Worm (Caenorhabditis elegans) whole organism, young adult: Measurements from ENCODE around the gene ZK355.3.

ENCODE experiments used
- ama-1 ChIP-seq, 3 experiments: fragments of 150-350 bp in 1 of 3; sonication (generic microtip) in 2 of 3; optimal IDR thresholded peaks; 2 replicates each; lab custom pipeline; 2014 to 2018; ENCODE audit warnings: missing biosample characterization in 2 of 3, missing genetic modification characterization in 2 of 3, missing genetic modification reagents in 2 of 3
- die-1 ChIP-seq: sonication (generic microtip); optimal IDR thresholded peaks from 2 replicates; lab custom pipeline; 2016; ENCODE audit warnings: missing genotype, mild to moderate bottlenecking, missing genetic modification characterization, missing compliant biosample characterization
- hrde-1 ChIP-seq: sonication (generic microtip); optimal IDR thresholded peaks from 2 replicates; lab custom pipeline; 2016; ENCODE audit warnings: missing genetic modification characterization, mild to moderate bottlenecking, missing compliant biosample characterization, moderate library complexity, missing genotype, missing genetic modification reagents, borderline replicate concordance
- mel-28 ChIP-seq: sonication (generic microtip); optimal IDR thresholded peaks from 2 replicates; lab custom pipeline; 2016; ENCODE audit warnings: borderline replicate concordance, mild to moderate bottlenecking, missing genetic modification characterization, missing compliant biosample characterization
- sea-2 ChIP-seq: fragments of 200-800 bp; sonication (Bioruptor generic); IDR thresholded peaks from 2 replicates; pipeline ENCODE4 v1.3.6; 2022; ENCODE audit warnings: missing genetic modification characterization, missing compliant biosample characterization
- snpc-1.1 ChIP-seq: sonication (generic microtip); optimal IDR thresholded peaks from 2 replicates; lab custom pipeline; 2017; ENCODE audit warnings: missing genetic modification characterization, mild to moderate bottlenecking, missing compliant biosample characterization, antibody characterized with exemption, moderate library complexity, missing genotype, missing genetic modification reagents; ENCODE audit not compliant: insufficient read depth
- unc-62 ChIP-seq: fragments of 150-350 bp; optimal IDR thresholded peaks from 2 replicates; lab custom pipeline; 2014; ENCODE audit warnings: missing biosample characterization, missing genetic modification reagents, missing genetic modification characterization

- TF ChIP-seq mel-28 (tag; lab: Kevin White, UChicago): peak; percentile 66
- peak; percentile 17 for TF ChIP-seq snpc-1.1 (tag; lab: Kevin White, UChicago)
- no peak for TF ChIP-seq die-1 (tag; lab: Kevin White, UChicago)
- no peak for TF ChIP-seq ama-1 (optimal IDR thresholded peaks at IDR 0.05; lab: Kevin White, UChicago)
- no peak for TF ChIP-seq ama-1 (GFP tag; optimal IDR thresholded peaks at IDR 0.05; lab: Kevin White, UChicago)
- no peak for TF ChIP-seq hrde-1 (tag; lab: Kevin White, UChicago)
- TF ChIP-seq sea-2 (GFP tag; lab: Robert Waterston, UW): no peak
- no peak for TF ChIP-seq unc-62 (GFP tag; lab: Kevin White, UChicago)
Observed at ce11 chrII:2888957-2889630, 38.3 kb downstream of the ZK355.3 start, which contains the start of gene pinn-1.
